Fruit fly (Drosophila melanogaster): Measurements from ENCODE around the gene Trmt61.

The Trmt61 gene

DNA sequence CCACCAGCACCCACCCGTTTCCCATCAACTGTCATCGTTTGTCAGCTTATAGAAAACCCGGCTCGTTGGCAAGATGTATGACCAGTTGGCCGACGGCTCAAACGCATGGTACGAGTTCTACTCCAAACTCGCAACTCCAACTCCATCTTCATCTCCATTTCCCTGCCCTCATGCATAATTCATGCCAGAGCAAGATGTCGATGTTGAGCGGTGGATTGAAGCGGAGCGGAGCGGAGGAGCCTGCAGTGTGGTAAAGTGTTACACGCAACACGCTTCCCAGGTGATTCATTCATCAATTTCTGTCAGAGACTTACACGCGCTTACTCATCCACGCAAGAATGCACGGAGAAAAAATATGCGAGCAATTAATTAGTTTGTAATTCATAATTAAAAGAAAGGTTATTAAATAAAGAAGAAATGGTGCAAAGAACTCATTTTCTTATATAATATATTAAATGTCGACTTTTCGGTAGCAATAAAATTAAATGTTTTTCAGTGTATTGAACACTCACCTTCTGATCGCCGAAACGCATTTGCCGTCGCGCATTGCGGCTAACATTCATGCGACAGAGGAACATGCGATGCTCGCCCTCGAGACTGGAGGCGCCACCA, 22.2 kb downstream of the Trmt61 start (continued):
- no peak for TF ChIP-seq schlank (tag; optimal IDR thresholded peaks at IDR 0.05)
- no peak for TF ChIP-seq Mad (GFP tag; optimal IDR thresholded peaks at IDR 0.05)
- no peak for TF ChIP-seq prd (optimal IDR thresholded peaks at IDR 0.05)
- peak; percentile 67; the same call in 2 of the 3 replicates for TF ChIP-seq prd (GFP tag; IDR thresholded peaks at IDR 0.05)
- TF ChIP-seq ase (GFP tag; IDR thresholded peaks at IDR 0.05), result no peak
- TF ChIP-seq Spps (tag; optimal IDR thresholded peaks at IDR 0.05), result peak; percentile 62
- TF ChIP-seq Hr78 (GFP tag; optimal IDR thresholded peaks at IDR 0.05), result peak in 1 of 2 experiments; percentile 16
- TF ChIP-seq CG11398 (GFP tag; optimal IDR thresholded peaks at IDR 0.05), result no peak
- TF ChIP-seq CG11504 (tag; optimal IDR thresholded peaks at IDR 0.05), result peak; percentile 77
- TF ChIP-seq CG4404 (GFP tag; IDR thresholded peaks at IDR 0.05), result no peak
- no peak for TF ChIP-seq Med (GFP tag)
- peak; percentile 58 for TF ChIP-seq CG4424 (GFP tag; optimal IDR thresholded peaks at IDR 0.05)
- peak; percentile 47; the same call in 1 of the 3 replicates for TF ChIP-seq B-H1 (GFP tag; IDR thresholded peaks at IDR 0.05)
- TF ChIP-seq D (optimal IDR thresholded peaks at IDR 0.05), result no peak
- TF ChIP-seq D (GFP tag; optimal IDR thresholded peaks at IDR 0.05), result peak; percentile 54
- TF ChIP-seq ind (GFP tag; optimal IDR thresholded peaks at IDR 0.05), result peak; percentile 48
- TF ChIP-seq CG14710 (tag; optimal IDR thresholded peaks at IDR 0.05), result peak; percentile 70
- TF ChIP-seq Awh (GFP tag; IDR thresholded peaks at IDR 0.05), result peak; percentile 71; the same call in 1 of the 2 replicates
- TF ChIP-seq Eip74EF (GFP tag; optimal IDR thresholded peaks at IDR 0.05), result peak in 1 of 2 experiments; percentile 47
- TF ChIP-seq nom (GFP tag; optimal IDR thresholded peaks at IDR 0.05), result peak; percentile 62
- peak; percentile 90 for TF ChIP-seq sens (GFP tag)
- TF ChIP-seq CG11723 (GFP tag; optimal IDR thresholded peaks at IDR 0.05), result no peak
- TF ChIP-seq row (GFP tag; IDR thresholded peaks at IDR 0.05), result peak; percentile 57
- peak; percentile 66 for TF ChIP-seq gsb-n (tag; optimal IDR thresholded peaks at IDR 0.05)
- TF ChIP-seq pum (GFP tag; optimal IDR thresholded peaks at IDR 0.05), result no peak
- no peak for TF ChIP-seq wdn (GFP tag; IDR thresholded peaks at IDR 0.05)
- TF ChIP-seq slou (GFP tag; optimal IDR thresholded peaks at IDR 0.05), result no peak
- peak; percentile 28 for TF ChIP-seq NfI (GFP tag; optimal IDR thresholded peaks at IDR 0.05)
- peak; percentile 61; the same call in 1 of the 2 replicates for TF ChIP-seq ttk (GFP tag; IDR thresholded peaks at IDR 0.05)
- no peak for TF ChIP-seq dm (GFP tag; optimal IDR thresholded peaks at IDR 0.05)
- TF ChIP-seq gro (GFP tag; optimal IDR thresholded peaks at IDR 0.05), result no peak
- no peak for TF ChIP-seq sc (optimal IDR thresholded peaks at IDR 0.05)
- TF ChIP-seq sc (GFP tag; optimal IDR thresholded peaks at IDR 0.05), result peak; percentile 49
- peak; percentile 39 for TF ChIP-seq Hr3 (GFP tag; optimal IDR thresholded peaks at IDR 0.05)
- peak; percentile 70 for TF ChIP-seq CG12391 (tag; optimal IDR thresholded peaks at IDR 0.05)
- TF ChIP-seq CG2120 (GFP tag; optimal IDR thresholded peaks at IDR 0.05), result no peak
- peak; percentile 13 for TF ChIP-seq CG18764 (GFP tag; optimal IDR thresholded peaks at IDR 0.05)
- peak; percentile 11 for TF ChIP-seq CG12942 (GFP tag; optimal IDR thresholded peaks at IDR 0.05)
- peak; percentile 54; the same call in 1 of the 3 replicates for TF ChIP-seq CG11695 (GFP tag; IDR thresholded peaks at IDR 0.05)
- TF ChIP-seq Nf-YA (GFP tag; IDR thresholded peaks at IDR 0.05), result no peak
- no peak for TF ChIP-seq CG15514 (GFP tag; optimal IDR thresholded peaks at IDR 0.05)
- TF ChIP-seq HmgZ (tag; optimal IDR thresholded peaks at IDR 0.05), result no peak
- peak; percentile 74 for TF ChIP-seq CG17829 (tag; optimal IDR thresholded peaks at IDR 0.05)
- peak in 1 of 2 experiments; percentile 53 for TF ChIP-seq Hr51 (GFP tag; optimal IDR thresholded peaks at IDR 0.05)
- TF ChIP-seq onecut (GFP tag; IDR thresholded peaks at IDR 0.05), result peak; percentile 42; the same call in 1 of the 2 replicates
- TF ChIP-seq CG6813 (GFP tag; optimal IDR thresholded peaks at IDR 0.05), result peak; percentile 12
- TF ChIP-seq cg (GFP tag; optimal IDR thresholded peaks at IDR 0.05), result no peak
- TF ChIP-seq Max (GFP tag; optimal IDR thresholded peaks at IDR 0.05), result no peak
- no peak for TF ChIP-seq Gug (GFP tag; IDR thresholded peaks at IDR 0.05)
- 0 out of 2 replicates have a peak, but pooled peaks have one; percentile 7 for TF ChIP-seq sim (GFP tag; IDR thresholded peaks at IDR 0.05)
